Fruit fly (Drosophila melanogaster) S2 (cell line): ENCODE data around the gene wisp.

Source experiments
- CG8478 ChIP-seq: fragments of >200 bp; optimal IDR thresholded peaks from 2 replicates; lab custom pipeline; 2018
- CTCF ChIP-seq, 2 experiments: fragments of >200 bp; optimal IDR thresholded peaks; 2 replicates each; lab custom pipeline; 2018

- TF ChIP-seq CG8478 (lab: Kevin White, UChicago), result no peak
- no peak for TF ChIP-seq CTCF (optimal IDR thresholded peaks at IDR 0.05; lab: Kevin White, UChicago)
Measured at dm6 chrX:11920959-11921358, 27.2 kb downstream of the wisp start.
